Worm (Caenorhabditis elegans) whole organism, L1 larva: ENCODE results near the gene C14A4.6.

Experiments used
- C16A3.4 ChIP-seq: fragments of 150-350 bp; optimal IDR thresholded peaks from 2 replicates; lab custom pipeline; 2014; ENCODE audit warnings: missing biosample characterization, missing genetic modification characterization
- C34B4.2 ChIP-seq: sonication (generic microtip); optimal IDR thresholded peaks from 2 replicates; lab custom pipeline; 2017; ENCODE audit warnings: mild to moderate bottlenecking, missing genetic modification characterization, missing compliant biosample characterization
- F16B12.6 ChIP-seq: fragments of 150-350 bp; optimal IDR thresholded peaks from 2 replicates; lab custom pipeline; 2014; ENCODE audit warnings: missing biosample characterization, missing genetic modification characterization
- aly-2 ChIP-seq: fragments of 150-350 bp; optimal IDR thresholded peaks from 2 replicates; lab custom pipeline; 2014; ENCODE audit warnings: missing biosample characterization, missing genetic modification characterization
- ama-1 ChIP-seq: fragments of 150-350 bp; optimal IDR thresholded peaks from 2 replicates; lab custom pipeline; 2014
- blmp-1 ChIP-seq: fragments of 150-350 bp; optimal IDR thresholded peaks from 2 replicates; lab custom pipeline; 2014; ENCODE audit warnings: missing biosample characterization, missing genetic modification characterization
- ceh-63 ChIP-seq: fragments of 200-800 bp; sonication (Bioruptor generic); optimal IDR thresholded peaks from 2 replicates; lab custom pipeline; 2018; ENCODE audit warnings: mild to moderate bottlenecking, missing genetic modification characterization, missing compliant biosample characterization
- ces-1 ChIP-seq: fragments of 150-350 bp; optimal IDR thresholded peaks from 2 replicates; lab custom pipeline; 2014; ENCODE audit warnings: missing biosample characterization, missing genetic modification reagents, missing genetic modification characterization
- dpl-1 ChIP-seq, 3 experiments: fragments of 150-350 bp in 2 of 3; sonication (generic microtip) in 1 of 3; optimal IDR thresholded peaks; 2 replicates each; lab custom pipeline; 2014 to 2017; ENCODE audit warnings: missing biosample characterization in 3 of 3, missing genetic modification characterization in 3 of 3, missing genetic modification reagents in 3 of 3
- dsc-1 ChIP-seq: sonication (generic microtip); optimal IDR thresholded peaks from 2 replicates; lab custom pipeline; 2016; ENCODE audit warnings: mild to moderate bottlenecking, missing genetic modification characterization, missing compliant biosample characterization
- efl-1 ChIP-seq, 4 experiments: fragments of 150-350 bp; optimal IDR thresholded peaks in 3 of 4; peaks in 1 of 4; 1 replicate in 1 of 4; 2 replicates in 3 of 4; lab custom pipeline; 2014; ENCODE audit warnings: missing biosample characterization in 2 of 4, missing genetic modification characterization in 2 of 4, missing genetic modification reagents in 2 of 4
- efl-3 ChIP-seq: fragments of 200-800 bp; sonication (Bioruptor generic); optimal IDR thresholded peaks from 2 replicates; lab custom pipeline; 2018; ENCODE audit warnings: mild to moderate bottlenecking, missing genetic modification characterization, missing compliant biosample characterization
- elt-2 ChIP-seq: sonication (generic microtip); optimal IDR thresholded peaks from 2 replicates; lab custom pipeline; 2016; ENCODE audit warnings: missing genetic modification characterization, mild to moderate bottlenecking, inconsistent platforms, missing compliant biosample characterization, missing genetic modification reagents
- elt-3 ChIP-seq, 6 experiments: fragments of 150-350 bp in 1 of 6; sonication (generic microtip); optimal IDR thresholded peaks; 2 replicates each; lab custom pipeline; 2017 to 2018; ENCODE audit warnings: missing biosample characterization in 6 of 6, missing genetic modification characterization in 6 of 6, inconsistent platforms in 1 of 6
- fkh-8 ChIP-seq: sonication (generic microtip); optimal IDR thresholded peaks from 2 replicates; lab custom pipeline; 2016; ENCODE audit warnings: mild to moderate bottlenecking, missing genetic modification characterization, missing compliant biosample characterization
- fos-1 ChIP-seq: fragments of 150-350 bp; optimal IDR thresholded peaks from 2 replicates; lab custom pipeline; 2014; ENCODE audit warnings: missing biosample characterization, missing genetic modification characterization
- grh-1 ChIP-seq: fragments of 200-800 bp; sonication (Bioruptor generic); IDR thresholded peaks from 2 replicates; pipeline ENCODE4 v1.3.6; 2022; ENCODE audit warnings: missing genetic modification reagents, missing genetic modification characterization, missing compliant biosample characterization
- irx-1 ChIP-seq: sonication (generic microtip); optimal IDR thresholded peaks from 2 replicates; lab custom pipeline; 2016; ENCODE audit warnings: missing genetic modification characterization, missing compliant biosample characterization
- lin-13 ChIP-seq: fragments of 150-350 bp; optimal IDR thresholded peaks from 2 replicates; lab custom pipeline; 2014; ENCODE audit warnings: missing biosample characterization, missing genetic modification reagents, missing genetic modification characterization
- lin-14 ChIP-seq: fragments of 200-800 bp; sonication (Bioruptor generic); optimal IDR thresholded peaks from 2 replicates; lab custom pipeline; 2018; ENCODE audit warnings: mild to moderate bottlenecking, missing genetic modification characterization, moderate library complexity, missing compliant biosample characterization
- lin-35 ChIP-seq, 2 experiments: fragments of 150-350 bp; optimal IDR thresholded peaks; 2 replicates each; lab custom pipeline; 2014; ENCODE audit warnings: missing biosample characterization in 2 of 2, missing genetic modification characterization in 2 of 2, missing genetic modification reagents in 2 of 2
- lir-3 ChIP-seq: sonication (generic microtip); optimal IDR thresholded peaks from 2 replicates; lab custom pipeline; 2016; ENCODE audit warnings: mild to moderate bottlenecking, missing genetic modification characterization, moderate library complexity, missing compliant biosample characterization; ENCODE audit not compliant: poor library complexity
- lsy-2 ChIP-seq, 2 experiments: fragments of 150-350 bp; optimal IDR thresholded peaks; 2 replicates each; lab custom pipeline; 2014; ENCODE audit warnings: missing biosample characterization in 2 of 2, missing genetic modification characterization in 2 of 2
- mab-9 ChIP-seq: fragments of 200-800 bp; sonication (Bioruptor generic); IDR thresholded peaks from 2 replicates; pipeline ENCODE4 v1.3.6; 2022; ENCODE audit warnings: missing genetic modification reagents, missing genetic modification characterization, missing compliant biosample characterization
- mdl-1 ChIP-seq, 2 experiments: fragments of 150-350 bp; optimal IDR thresholded peaks; 2 replicates each; lab custom pipeline; 2014 to 2017; ENCODE audit warnings: missing biosample characterization in 2 of 2, missing genetic modification characterization in 2 of 2, inconsistent platforms in 1 of 2
- mep-1 ChIP-seq: fragments of 150-350 bp; optimal IDR thresholded peaks from 2 replicates; lab custom pipeline; 2014; ENCODE audit warnings: missing biosample characterization, missing genetic modification characterization
- nhr-12 ChIP-seq: sonication (generic microtip); optimal IDR thresholded peaks from 2 replicates; lab custom pipeline; 2017; ENCODE audit warnings: missing biosample characterization, missing genetic modification characterization
- nhr-19 ChIP-seq: fragments of 200-800 bp; sonication (Bioruptor generic); conservative IDR thresholded peaks from 2 replicates; pipeline ENCODE4 v1.3.6; 2022; ENCODE audit warnings: missing genetic modification characterization, missing compliant biosample characterization
- nhr-20 ChIP-seq: sonication (generic microtip); optimal IDR thresholded peaks from 2 replicates; lab custom pipeline; 2016; ENCODE audit warnings: mild to moderate bottlenecking, missing genetic modification characterization, missing compliant biosample characterization
- nhr-47 ChIP-seq: sonication (generic microtip); optimal IDR thresholded peaks from 2 replicates; lab custom pipeline; 2016; ENCODE audit warnings: mild to moderate bottlenecking, missing genetic modification characterization, moderate library complexity, missing compliant biosample characterization
- nhr-71 ChIP-seq: sonication (generic microtip); optimal IDR thresholded peaks from 2 replicates; lab custom pipeline; 2016; ENCODE audit warnings: mild to moderate bottlenecking, missing genetic modification characterization, moderate library complexity, missing compliant biosample characterization
- nhr-85 ChIP-seq: sonication (generic microtip); peaks from one replicate; lab custom pipeline; 2016; ENCODE audit warnings: missing genetic modification characterization, inconsistent platforms, missing compliant biosample characterization
- nhr-90 ChIP-seq: sonication (generic microtip); optimal IDR thresholded peaks from 2 replicates; lab custom pipeline; 2016; ENCODE audit warnings: mild to moderate bottlenecking, missing genetic modification characterization, missing compliant biosample characterization; ENCODE audit not compliant: poor library complexity
- pax-3 ChIP-seq: fragments of 200-800 bp; sonication (Bioruptor generic); optimal IDR thresholded peaks from 2 replicates; lab custom pipeline; 2018; ENCODE audit warnings: mild to moderate bottlenecking, missing genetic modification characterization, moderate library complexity, missing compliant biosample characterization
- pqm-1 ChIP-seq: sonication (generic microtip); optimal IDR thresholded peaks from 3 replicates; lab custom pipeline; 2017; ENCODE audit warnings: missing biosample characterization, missing genetic modification characterization
- rnt-1 ChIP-seq: sonication (generic microtip); optimal IDR thresholded peaks from 2 replicates; lab custom pipeline; 2016; ENCODE audit warnings: mild to moderate bottlenecking, missing genetic modification characterization, moderate library complexity, missing compliant biosample characterization
- skn-1 ChIP-seq: fragments of 150-350 bp; optimal IDR thresholded peaks from 2 replicates; lab custom pipeline; 2014; ENCODE audit warnings: missing biosample characterization, missing genetic modification characterization
- snpc-4 ChIP-seq: fragments of 150-350 bp; optimal IDR thresholded peaks from 2 replicates; lab custom pipeline; 2014; ENCODE audit warnings: missing biosample characterization, missing genetic modification characterization
- snu-23 ChIP-seq: sonication (generic microtip); optimal IDR thresholded peaks from 2 replicates; lab custom pipeline; 2016; ENCODE audit warnings: missing genetic modification characterization, missing compliant biosample characterization
- sup-37 ChIP-seq: fragments of 200-800 bp; sonication (Bioruptor generic); optimal IDR thresholded peaks from 2 replicates; lab custom pipeline; 2018; ENCODE audit warnings: mild to moderate bottlenecking, missing genetic modification characterization, missing compliant biosample characterization
- swsn-7 ChIP-seq: sonication (generic microtip); optimal IDR thresholded peaks from 2 replicates; lab custom pipeline; 2016; ENCODE audit warnings: missing genetic modification characterization, missing compliant biosample characterization
- tbx-2 ChIP-seq: sonication (generic microtip); optimal IDR thresholded peaks from 2 replicates; lab custom pipeline; 2016; ENCODE audit warnings: missing genetic modification characterization, missing compliant biosample characterization
- unc-130 ChIP-seq: fragments of 150-350 bp; optimal IDR thresholded peaks from 2 replicates; lab custom pipeline; 2017; ENCODE audit warnings: missing biosample characterization, missing genetic modification characterization, inconsistent platforms
- unc-62 ChIP-seq: fragments of 150-350 bp; optimal IDR thresholded peaks from 2 replicates; lab custom pipeline; 2014; ENCODE audit warnings: missing biosample characterization, missing genetic modification reagents, missing genetic modification characterization
- unc-86 ChIP-seq: sonication (generic microtip); optimal IDR thresholded peaks from 2 replicates; lab custom pipeline; 2016; ENCODE audit warnings: missing genetic modification characterization, missing compliant biosample characterization
- xbp-1 ChIP-seq: sonication (generic microtip); optimal IDR thresholded peaks from 2 replicates; lab custom pipeline; 2016; ENCODE audit warnings: missing genetic modification characterization, missing compliant biosample characterization
- ztf-4 ChIP-seq: fragments of 150-350 bp; optimal IDR thresholded peaks from 2 replicates; lab custom pipeline; 2014; ENCODE audit warnings: missing biosample characterization, missing genetic modification characterization

Gene C14A4.6

ce11 chrII:10557206-10557574 is 37.4 kb downstream of the C14A4.6 start:
- TF ChIP-seq fkh-8 (tag; lab: Kevin White, UChicago): peak; percentile 8
- peak; percentile 15 for TF ChIP-seq fos-1 (tag; lab: Kevin White, UChicago)
- peak; percentile 85 for TF ChIP-seq nhr-20 (tag; lab: Kevin White, UChicago)
- TF ChIP-seq nhr-71: peak; percentile 92
- peak; percentile 53 for TF ChIP-seq irx-1 (tag; lab: Kevin White, UChicago)
- TF ChIP-seq unc-62 (GFP tag; lab: Kevin White, UChicago): no peak
- peak; percentile 11 for TF ChIP-seq lin-13
- no peak for TF ChIP-seq unc-86
- TF ChIP-seq rnt-1 (tag; lab: Kevin White, UChicago): peak; percentile 13
- TF ChIP-seq elt-2 (tag; lab: Kevin White, UChicago): peak; percentile 22
- TF ChIP-seq lin-14 (GFP tag; lab: Kevin White, UChicago): peak; percentile 79
- peak; percentile 97 for TF ChIP-seq nhr-85 (tag; lab: Kevin White, UChicago)
- peak; percentile 78 for TF ChIP-seq snu-23
- peak; percentile 73 for TF ChIP-seq skn-1 (tag; lab: Kevin White, UChicago)
- peak; percentile 26 for TF ChIP-seq snpc-4
- no peak for TF ChIP-seq ceh-63
- peak in 2 of 6 experiments; percentile 44 to 85 for TF ChIP-seq elt-3 (tag; optimal IDR thresholded peaks at IDR 0.05; lab: Kevin White, UChicago)
- peak; percentile 41 for TF ChIP-seq nhr-47
- TF ChIP-seq efl-3 (GFP tag; lab: Kevin White, UChicago): no peak
- TF ChIP-seq efl-1 (optimal IDR thresholded peaks at IDR 0.05; lab: Kevin White, UChicago): peak in 1 of 2 experiments; percentile 26
- peak in 1 of 2 experiments; percentile 31 for TF ChIP-seq efl-1 (GFP tag; optimal IDR thresholded peaks at IDR 0.05 in 1 of 2; lab: Kevin White, UChicago)
- TF ChIP-seq pqm-1 (tag; lab: Kevin White, UChicago): no peak
- TF ChIP-seq C34B4.2 (tag; lab: Kevin White, UChicago): no peak
- peak; percentile 30 for TF ChIP-seq xbp-1 (tag; lab: Kevin White, UChicago)
- TF ChIP-seq nhr-90: peak; percentile 72
- peak; percentile 15 for TF ChIP-seq pax-3 (tag; lab: Kevin White, UChicago)
- no peak for TF ChIP-seq unc-130 (tag; lab: Kevin White, UChicago)
- peak; percentile 67 for TF ChIP-seq ama-1
- peak; percentile 75 for TF ChIP-seq nhr-19
- TF ChIP-seq swsn-7 (tag; lab: Kevin White, UChicago): peak; percentile 37
- peak; percentile 45 for TF ChIP-seq lir-3
- TF ChIP-seq lin-35 (GFP tag; optimal IDR thresholded peaks at IDR 0.05; lab: Kevin White, UChicago): peak; percentile 30 to 77
- no peak for TF ChIP-seq sup-37 (GFP tag; lab: Kevin White, UChicago)
- peak; percentile 23 to 29 (median 28) for TF ChIP-seq dpl-1 (GFP tag; optimal IDR thresholded peaks at IDR 0.05; lab: Kevin White, UChicago)
- no peak for TF ChIP-seq F16B12.6
- TF ChIP-seq nhr-12 (tag; lab: Kevin White, UChicago): no peak
- peak in 1 of 2 experiments; percentile 47 for TF ChIP-seq mdl-1 (tag; optimal IDR thresholded peaks at IDR 0.05; lab: Kevin White, UChicago)
- peak; percentile 41 to 67 for TF ChIP-seq lsy-2 (tag; optimal IDR thresholded peaks at IDR 0.05; lab: Kevin White, UChicago)
- peak; percentile 51 for TF ChIP-seq C16A3.4
- TF ChIP-seq mep-1 (tag; lab: Kevin White, UChicago): peak; percentile 88
- no peak for TF ChIP-seq mab-9
- TF ChIP-seq tbx-2 (tag; lab: Kevin White, UChicago): peak; percentile 52
- TF ChIP-seq ces-1 (GFP tag; lab: Kevin White, UChicago): no peak
- peak; percentile 21 for TF ChIP-seq ztf-4 (tag; lab: Kevin White, UChicago)
- TF ChIP-seq blmp-1 (tag; lab: Kevin White, UChicago): peak; percentile 79
- TF ChIP-seq grh-1 (GFP tag; lab: Robert Waterston, UW): 0 out of 2 replicates have a peak, but pooled peaks have one; percentile 28
- TF ChIP-seq aly-2 (tag; lab: Kevin White, UChicago): no peak
- no peak for TF ChIP-seq dsc-1 (tag; lab: Kevin White, UChicago)
